Fruit fly (Drosophila melanogaster) whole organism, embryonic: ENCODE results near the gene CG14234.

Source experiments
- Aef1 ChIP-seq: fragments of 200-800 bp; sonication (Bioruptor generic); IDR thresholded peaks from 3 replicates; pipeline ENCODE4 v1.3.6; 2022; ENCODE audit warnings: missing biosample characterization, missing genetic modification characterization
- Atf6 ChIP-seq: fragments of 200-800 bp; sonication (Bioruptor generic); IDR thresholded peaks from 2 replicates; pipeline ENCODE4 v1.3.6; 2022; ENCODE audit warnings: missing biosample characterization, missing genetic modification characterization
- CG10321 ChIP-seq: fragments of 200-800 bp; sonication (Bioruptor generic); IDR thresholded peaks from 2 replicates; pipeline ENCODE4 v1.3.6; 2022; ENCODE audit warnings: missing biosample characterization, missing genetic modification characterization
- CG10543 ChIP-seq: fragments of 200-800 bp; sonication (Bioruptor generic); optimal IDR thresholded peaks from 3 replicates; lab custom pipeline; 2017; ENCODE audit warnings: missing biosample characterization, mild to moderate bottlenecking, missing genetic modification characterization, moderate library complexity
- CG10959 ChIP-seq: fragments of 200-800 bp; sonication (Bioruptor generic); IDR thresholded peaks from 2 replicates; pipeline ENCODE4 v1.3.6; 2022; ENCODE audit warnings: missing biosample characterization, missing genetic modification characterization
- CG12744 ChIP-seq: fragments of 200-800 bp; sonication (Bioruptor generic); optimal IDR thresholded peaks from 2 replicates; lab custom pipeline; 2016; ENCODE audit warnings: missing biosample characterization, missing genetic modification characterization
- CG14050 ChIP-seq: fragments of 200-800 bp; sonication (Bioruptor generic); IDR thresholded peaks from 3 replicates; pipeline ENCODE4 v1.3.6; 2022; ENCODE audit warnings: missing biosample characterization, missing genetic modification characterization
- CG15479 ChIP-seq: fragments of 200-800 bp; sonication (Bioruptor generic); optimal IDR thresholded peaks from 3 replicates; lab custom pipeline; 2019; ENCODE audit warnings: missing biosample characterization, mild to moderate bottlenecking, missing genetic modification characterization, moderate library complexity
- CG2120 ChIP-seq: fragments of 200-800 bp; sonication (Bioruptor generic); optimal IDR thresholded peaks from 3 replicates; lab custom pipeline; 2016; ENCODE audit warnings: missing biosample characterization, missing genetic modification characterization
- CG3281 ChIP-seq: fragments of 200-800 bp; sonication (Bioruptor generic); optimal IDR thresholded peaks from 3 replicates; lab custom pipeline; 2017; ENCODE audit warnings: missing biosample characterization, mild to moderate bottlenecking, missing genetic modification characterization
- CG3995 ChIP-seq: fragments of 200-800 bp; sonication (Bioruptor generic); optimal IDR thresholded peaks from 3 replicates; lab custom pipeline; 2016; ENCODE audit warnings: missing biosample characterization, missing genetic modification characterization
- CG4282 ChIP-seq: fragments of 200-800 bp; sonication (Bioruptor generic); optimal IDR thresholded peaks from 2 replicates; lab custom pipeline; 2016; ENCODE audit warnings: missing biosample characterization, missing genetic modification characterization
- CG4328 ChIP-seq: fragments of 200-800 bp; sonication (Bioruptor generic); optimal IDR thresholded peaks from 3 replicates; lab custom pipeline; 2017; ENCODE audit warnings: missing biosample characterization, missing genetic modification reagents, missing genetic modification characterization
- CG4404 ChIP-seq: fragments of 200-800 bp; sonication (Bioruptor generic); IDR thresholded peaks from 2 replicates; pipeline ENCODE4 v1.3.6; 2022; ENCODE audit warnings: missing biosample characterization, missing genetic modification characterization
- CG6683 ChIP-seq: fragments of 200-800 bp; sonication (Bioruptor generic); optimal IDR thresholded peaks from 2 replicates; lab custom pipeline; 2017; ENCODE audit warnings: missing biosample characterization, mild to moderate bottlenecking, missing genetic modification characterization, missing genetic modification reagents
- CG9932 ChIP-seq: fragments of 200-800 bp; sonication (Bioruptor generic); IDR thresholded peaks from 2 replicates; pipeline ENCODE4 v1.3.6; 2022; ENCODE audit warnings: missing biosample characterization, missing genetic modification characterization
- Deaf1 ChIP-seq: fragments of 200-800 bp; optimal IDR thresholded peaks from 3 replicates; lab custom pipeline; 2019; ENCODE audit warnings: missing biosample characterization, mild to moderate bottlenecking, missing genetic modification characterization, moderate library complexity
- Dip2 ChIP-seq: fragments of 200-800 bp; sonication (Bioruptor generic); IDR thresholded peaks from 2 replicates; pipeline ENCODE4 v1.3.6; 2022; ENCODE audit warnings: missing biosample characterization, missing genetic modification characterization
- Fer1 ChIP-seq: fragments of 200-800 bp; sonication (Bioruptor generic); optimal IDR thresholded peaks from 2 replicates; lab custom pipeline; 2017; ENCODE audit warnings: missing biosample characterization, mild to moderate bottlenecking, missing genetic modification characterization
- Hand ChIP-seq: fragments of 200-800 bp; sonication (Bioruptor generic); optimal IDR thresholded peaks from 2 replicates; lab custom pipeline; 2017; ENCODE audit warnings: mild to moderate bottlenecking, missing biosample characterization, missing genetic modification reagents, missing genetic modification characterization
- HmgD ChIP-seq: fragments of 200-800 bp; sonication (Bioruptor generic); optimal IDR thresholded peaks from 3 replicates; lab custom pipeline; 2016; ENCODE audit warnings: missing biosample characterization, missing genetic modification characterization
- Hsf ChIP-seq: fragments of 200-800 bp; sonication (Bioruptor generic); optimal IDR thresholded peaks from 3 replicates; lab custom pipeline; 2016; ENCODE audit warnings: missing biosample characterization, missing genetic modification characterization
- Jarid2 ChIP-seq: fragments of 200-800 bp; sonication (Bioruptor generic); optimal IDR thresholded peaks from 3 replicates; lab custom pipeline; 2017; ENCODE audit warnings: mild to moderate bottlenecking, missing biosample characterization, missing genetic modification reagents, missing genetic modification characterization
- NC2β ChIP-seq: fragments of 200-800 bp; sonication (Bioruptor generic); optimal IDR thresholded peaks from 2 replicates; lab custom pipeline; 2016; ENCODE audit warnings: missing biosample characterization, missing genetic modification characterization
- Opbp ChIP-seq: fragments of 200-800 bp; sonication (Bioruptor generic); IDR thresholded peaks from 3 replicates; pipeline ENCODE4 v1.3.6; 2022; ENCODE audit warnings: missing biosample characterization, missing genetic modification characterization; ENCODE audit not compliant: partially characterized antibody
- Pdp1 ChIP-seq, 2 experiments: fragments of 200-800 bp; sonication (Bioruptor generic); optimal IDR thresholded peaks; 3 replicates each; lab custom pipeline; 2016; ENCODE audit warnings: missing biosample characterization in 2 of 2, missing genetic modification characterization in 2 of 2, mild to moderate bottlenecking in 1 of 2, moderate library complexity in 1 of 2
- Scr ChIP-seq: fragments of 200-800 bp; sonication (Bioruptor generic); IDR thresholded peaks from 2 replicates; pipeline ENCODE4 v1.3.6; 2022; ENCODE audit warnings: missing biosample characterization, missing genetic modification characterization; ENCODE audit not compliant: partially characterized antibody
- abd-A ChIP-seq: fragments of 200-800 bp; sonication (Bioruptor generic); optimal IDR thresholded peaks from 3 replicates; lab custom pipeline; 2019; ENCODE audit warnings: missing biosample characterization, mild to moderate bottlenecking, missing genetic modification characterization, moderate library complexity
- da ChIP-seq: fragments of 200-800 bp; sonication (Bioruptor generic); optimal IDR thresholded peaks from 2 replicates; lab custom pipeline; 2016; ENCODE audit warnings: missing biosample characterization, missing genetic modification characterization
- dati ChIP-seq: fragments of 200-800 bp; sonication (Bioruptor generic); IDR thresholded peaks from 2 replicates; pipeline ENCODE4 v1.3.6; 2022; ENCODE audit warnings: missing biosample characterization, missing genetic modification characterization
- fd102C ChIP-seq: fragments of 200-800 bp; sonication (Bioruptor generic); optimal IDR thresholded peaks from 2 replicates; lab custom pipeline; 2018; ENCODE audit warnings: missing biosample characterization, mild to moderate bottlenecking, missing genetic modification characterization, moderate library complexity
- gsb ChIP-seq: fragments of 200-800 bp; sonication (Bioruptor generic); IDR thresholded peaks from 2 replicates; pipeline ENCODE4 v1.3.6; 2022; ENCODE audit warnings: missing biosample characterization, missing genetic modification characterization
- gsb-n ChIP-seq: fragments of 200-800 bp; sonication (Bioruptor generic); optimal IDR thresholded peaks from 3 replicates; lab custom pipeline; 2018; ENCODE audit warnings: missing biosample characterization, mild to moderate bottlenecking, missing genetic modification characterization
- ham ChIP-seq: fragments of 200-800 bp; sonication (Bioruptor generic); IDR thresholded peaks from 2 replicates; pipeline ENCODE4 v1.3.6; 2022; ENCODE audit warnings: missing biosample characterization, missing genetic modification characterization
- hth ChIP-seq: fragments of >200 bp; optimal IDR thresholded peaks from 2 replicates; lab custom pipeline; 2017; ENCODE audit warnings: inconsistent platforms
- insv ChIP-seq, 2 experiments: fragments of 200-800 bp; sonication (Bioruptor generic); optimal IDR thresholded peaks; 3 replicates each; lab custom pipeline; 2016 to 2018; ENCODE audit warnings: missing biosample characterization in 2 of 2, missing genetic modification characterization in 2 of 2
- kni ChIP-seq: fragments of 200-800 bp; sonication (Bioruptor generic); optimal IDR thresholded peaks from 3 replicates; lab custom pipeline; 2017; ENCODE audit warnings: mild to moderate bottlenecking, missing biosample characterization, missing genetic modification reagents, missing genetic modification characterization
- lola ChIP-seq, 3 experiments: fragments of >200 bp in 2 of 3; fragments of 200-800 bp in 1 of 3; sonication (Bioruptor generic) in 1 of 3; optimal IDR thresholded peaks; 2 replicates each; lab custom pipeline; 2017 to 2019; ENCODE audit warnings: missing biosample characterization in 3 of 3, missing genetic modification characterization in 3 of 3, mild to moderate bottlenecking in 1 of 3, moderate library complexity in 1 of 3
- nerfin-2 ChIP-seq: fragments of 200-800 bp; sonication (Bioruptor generic); IDR thresholded peaks from 2 replicates; pipeline ENCODE4 v1.3.6; 2022; ENCODE audit warnings: missing biosample characterization, missing genetic modification characterization; ENCODE audit not compliant: partially characterized antibody
- nmo ChIP-seq: fragments of 200-800 bp; sonication (Bioruptor generic); optimal IDR thresholded peaks from 2 replicates; lab custom pipeline; 2018; ENCODE audit warnings: missing biosample characterization, mild to moderate bottlenecking, missing genetic modification characterization, moderate library complexity
- oc ChIP-seq: fragments of 200-800 bp; sonication (Bioruptor generic); optimal IDR thresholded peaks from 2 replicates; lab custom pipeline; 2018; ENCODE audit warnings: missing biosample characterization, mild to moderate bottlenecking, missing genetic modification characterization, moderate library complexity
- org-1 ChIP-seq: fragments of 200-800 bp; sonication (Bioruptor generic); optimal IDR thresholded peaks from 2 replicates; lab custom pipeline; 2017; ENCODE audit warnings: missing biosample characterization, missing genetic modification characterization
- pfk ChIP-seq: fragments of 200-800 bp; sonication (Bioruptor generic); optimal IDR thresholded peaks from 2 replicates; lab custom pipeline; 2018; ENCODE audit warnings: missing biosample characterization, mild to moderate bottlenecking, missing genetic modification characterization, moderate library complexity
- ro ChIP-seq: fragments of 200-800 bp; sonication (Bioruptor generic); IDR thresholded peaks from 2 replicates; pipeline ENCODE4 v1.3.6; 2022; ENCODE audit warnings: missing biosample characterization, missing genetic modification characterization
- salm ChIP-seq: fragments of 200-800 bp; sonication (Bioruptor generic); optimal IDR thresholded peaks from 2 replicates; lab custom pipeline; 2018; ENCODE audit warnings: missing biosample characterization, mild to moderate bottlenecking, missing genetic modification characterization
- sd ChIP-seq: fragments of 200-800 bp; sonication (Bioruptor generic); optimal IDR thresholded peaks from 3 replicates; lab custom pipeline; 2018; ENCODE audit warnings: missing biosample characterization, mild to moderate bottlenecking, missing genetic modification characterization, moderate library complexity
- seq ChIP-seq: fragments of 200-800 bp; sonication (Bioruptor generic); IDR thresholded peaks from 2 replicates; pipeline ENCODE4 v1.3.6; 2022; ENCODE audit warnings: missing biosample characterization, missing genetic modification characterization
- slp2 ChIP-seq: fragments of 200-800 bp; sonication (Bioruptor generic); optimal IDR thresholded peaks from 2 replicates; lab custom pipeline; 2016; ENCODE audit warnings: missing biosample characterization, missing genetic modification characterization
- trem ChIP-seq: fragments of 200-800 bp; optimal IDR thresholded peaks from 3 replicates; lab custom pipeline; 2019; ENCODE audit warnings: missing biosample characterization, mild to moderate bottlenecking, missing genetic modification characterization, moderate library complexity
- unpg ChIP-seq: fragments of 200-800 bp; sonication (Bioruptor generic); optimal IDR thresholded peaks from 3 replicates; lab custom pipeline; 2018; ENCODE audit warnings: missing biosample characterization, mild to moderate bottlenecking, missing genetic modification characterization, moderate library complexity
- zen ChIP-seq: fragments of 200-800 bp; sonication (Bioruptor generic); optimal IDR thresholded peaks from 3 replicates; lab custom pipeline; 2018; ENCODE audit warnings: missing biosample characterization, mild to moderate bottlenecking, missing genetic modification characterization, moderate library complexity

CG14234 gene

DNA sequence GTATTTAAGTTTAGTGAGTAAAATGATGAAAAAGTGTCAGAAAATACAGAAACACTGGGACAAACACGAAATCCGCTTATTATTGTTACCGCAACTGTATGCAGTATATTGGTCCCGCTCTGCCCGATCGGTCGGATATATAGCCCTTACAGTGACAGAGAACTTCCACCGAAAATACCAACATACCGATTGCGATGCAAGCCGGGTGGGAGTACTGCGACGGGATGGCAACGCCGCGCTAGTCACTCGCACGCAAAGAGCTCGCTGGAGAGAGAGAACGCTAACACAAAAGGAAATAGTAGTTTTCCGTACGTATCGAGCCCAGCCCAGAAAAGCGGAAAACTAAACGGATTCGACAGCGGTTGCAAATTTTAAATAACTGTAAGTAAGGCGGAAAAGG, 38.5 kb upstream of the CG14234 start, which contains the start of gene Cdc42 (continued):
- TF ChIP-seq gsb (GFP tag; lab: Robert Waterston, UW) (no peak), CG3281 (GFP tag; lab: Kevin White, UChicago) (no peak), fd102C (no peak), CG10959 (GFP tag; lab: Robert Waterston, UW) (no peak), NC2β (GFP tag; lab: Kevin White, UChicago) (no peak), Pdp1 (GFP tag; optimal IDR thresholded peaks at IDR 0.05; lab: Kevin White, UChicago) (peak in 1 of 2 experiments; percentile 6), CG12744 (GFP tag; lab: Kevin White, UChicago) (no peak), Hsf (no peak), CG10321 (GFP tag; lab: Robert Waterston, UW) (peak; percentile 46; the same call in 1 of the 2 replicates), CG6683 (GFP tag; lab: Kevin White, UChicago) (no peak), CG14050 (GFP tag; lab: Robert Waterston, UW) (no peak), Atf6 (GFP tag; lab: Robert Waterston, UW) (no peak), CG4282 (GFP tag; lab: Kevin White, UChicago) (no peak), CG4404 (GFP tag; lab: Robert Waterston, UW) (no peak), CG9932 (GFP tag; lab: Robert Waterston, UW) (peak; percentile 41; the same call in 1 of the 2 replicates), slp2 (GFP tag; lab: Kevin White, UChicago) (no peak), insv (GFP tag; optimal IDR thresholded peaks at IDR 0.05; lab: Kevin White, UChicago) (no peak), Deaf1 (tag; lab: Kevin White, UChicago) (no peak), salm (no peak), CG2120 (GFP tag; lab: Kevin White, UChicago) (no peak), Opbp (GFP tag; lab: Robert Waterston, UW) (no peak), dati (no peak), Jarid2 (GFP tag; lab: Kevin White, UChicago) (no peak), lola (GFP tag; optimal IDR thresholded peaks at IDR 0.05; lab: Kevin White, UChicago) (no peak), ham (GFP tag; lab: Robert Waterston, UW) (no peak), zen (no peak), HmgD (GFP tag; lab: Kevin White, UChicago) (no peak), nmo (GFP tag; lab: Kevin White, UChicago) (no peak), sd (tag; lab: Kevin White, UChicago) (peak; percentile 2), abd-A (no peak), Fer1 (GFP tag; lab: Kevin White, UChicago) (no peak), unpg (GFP tag; lab: Kevin White, UChicago) (no peak), seq (GFP tag; lab: Robert Waterston, UW) (no peak), kni (GFP tag; lab: Kevin White, UChicago) (no peak), nerfin-2 (GFP tag; lab: Robert Waterston, UW) (0 out of 2 replicates have a peak, but pooled peaks have one; percentile 31), ro (no peak), CG15479 (no peak), Hand (no peak), CG10543 (GFP tag; lab: Kevin White, UChicago) (no peak), org-1 (no peak), trem (tag; lab: Kevin White, UChicago) (peak; percentile 19), oc (tag; lab: Kevin White, UChicago) (no peak), da (no peak), CG3995 (GFP tag; lab: Kevin White, UChicago) (peak; percentile 92), hth (lab: Kevin White, UChicago) (no peak), Aef1 (GFP tag; lab: Robert Waterston, UW) (no peak), pfk (no peak), Dip2 (GFP tag; lab: Robert Waterston, UW) (no peak), gsb-n (no peak), CG4328 (no peak), Scr (GFP tag; lab: Robert Waterston, UW) (0 out of 2 replicates have a peak, but pooled peaks have one; percentile 13)
